Fruit fly (Drosophila melanogaster) whole organism, embryonic: Measurements from ENCODE around the gene CG31928.
A peak's percentile ranks its signal among the peaks of the same experiment; 100 is the strongest.

ENCODE experiments used
- CG10366 ChIP-seq: fragments of 200-800 bp; sonication (Bioruptor generic); IDR thresholded peaks from 2 replicates; pipeline ENCODE4 v1.3.6; 2022; ENCODE audit warnings: missing biosample characterization, missing genetic modification characterization
- CG12942 ChIP-seq: fragments of 200-800 bp; sonication (Bioruptor generic); optimal IDR thresholded peaks from 3 replicates; lab custom pipeline; 2016; ENCODE audit warnings: missing biosample characterization, missing genetic modification characterization
- CG13894 ChIP-seq: fragments of 200-800 bp; sonication (Bioruptor generic); optimal IDR thresholded peaks from 3 replicates; lab custom pipeline; 2018; ENCODE audit warnings: missing biosample characterization, mild to moderate bottlenecking, missing genetic modification characterization, moderate library complexity
- CG1529 ChIP-seq: fragments of 200-800 bp; sonication (Bioruptor generic); optimal IDR thresholded peaks from 3 replicates; lab custom pipeline; 2018; ENCODE audit warnings: missing biosample characterization, missing genetic modification characterization
- CG15696 ChIP-seq: fragments of 200-800 bp; sonication (Bioruptor generic); optimal IDR thresholded peaks from 2 replicates; lab custom pipeline; 2019; ENCODE audit warnings: missing biosample characterization, mild to moderate bottlenecking, missing genetic modification characterization, moderate library complexity
- CG1832 ChIP-seq: fragments of 200-800 bp; sonication (Bioruptor generic); optimal IDR thresholded peaks from 2 replicates; lab custom pipeline; 2017; ENCODE audit warnings: missing biosample characterization, mild to moderate bottlenecking, missing genetic modification characterization, inconsistent platforms
- CG2120 ChIP-seq: fragments of 200-800 bp; sonication (Bioruptor generic); optimal IDR thresholded peaks from 3 replicates; lab custom pipeline; 2016; ENCODE audit warnings: missing biosample characterization, missing genetic modification characterization
- CG33213 ChIP-seq: fragments of 200-800 bp; sonication (Bioruptor generic); optimal IDR thresholded peaks from 3 replicates; lab custom pipeline; 2016; ENCODE audit warnings: missing biosample characterization, missing genetic modification characterization
- CG6813 ChIP-seq: fragments of 200-800 bp; sonication (Bioruptor generic); optimal IDR thresholded peaks from 2 replicates; lab custom pipeline; 2017; ENCODE audit warnings: missing biosample characterization, missing genetic modification characterization, mild to moderate bottlenecking, moderate library complexity, missing genetic modification reagents
- CG8290 ChIP-seq, 3 experiments: fragments of 200-800 bp; sonication (Bioruptor generic); optimal IDR thresholded peaks; 2 replicates each; lab custom pipeline; 2016 to 2019; ENCODE audit warnings: missing biosample characterization in 3 of 3, missing genetic modification characterization in 3 of 3, mild to moderate bottlenecking in 2 of 3, moderate library complexity in 1 of 3
- CG9797 ChIP-seq: fragments of 200-800 bp; sonication (Bioruptor generic); optimal IDR thresholded peaks from 3 replicates; lab custom pipeline; 2018; ENCODE audit warnings: missing biosample characterization, mild to moderate bottlenecking, missing genetic modification characterization
- Dad ChIP-seq: fragments of 200-800 bp; sonication (Bioruptor generic); optimal IDR thresholded peaks from 3 replicates; lab custom pipeline; 2016; ENCODE audit warnings: missing biosample characterization, missing genetic modification characterization
- Ets65A ChIP-seq: fragments of 200-800 bp; sonication (Bioruptor generic); peaks from one replicate; lab custom pipeline; 2016; ENCODE audit warnings: missing biosample characterization, missing genetic modification characterization
- HLH3B ChIP-seq: fragments of 200-800 bp; sonication (Bioruptor generic); IDR thresholded peaks from 2 replicates; pipeline ENCODE4 v1.3.6; 2022; ENCODE audit warnings: missing biosample characterization, missing genetic modification characterization
- Hey ChIP-seq: fragments of 200-800 bp; sonication (Bioruptor generic); optimal IDR thresholded peaks from 3 replicates; lab custom pipeline; 2018; ENCODE audit warnings: missing biosample characterization, mild to moderate bottlenecking, missing genetic modification characterization
- Hmr ChIP-seq: fragments of 200-800 bp; sonication (Bioruptor generic); optimal IDR thresholded peaks from 3 replicates; lab custom pipeline; 2017; ENCODE audit warnings: mild to moderate bottlenecking, missing biosample characterization, missing genetic modification reagents, missing genetic modification characterization
- Kr ChIP-seq: fragments of 200-800 bp; sonication (Bioruptor generic); optimal IDR thresholded peaks from 2 replicates; lab custom pipeline; 2017; ENCODE audit warnings: missing biosample characterization, mild to moderate bottlenecking, missing genetic modification characterization
- Mrtf ChIP-seq: fragments of 200-800 bp; sonication (Bioruptor generic); IDR thresholded peaks from 3 replicates; pipeline ENCODE4 v1.3.6; 2022; ENCODE audit warnings: missing biosample characterization, missing genetic modification characterization
- Neu2 ChIP-seq: fragments of 200-800 bp; sonication (Bioruptor generic); optimal IDR thresholded peaks from 3 replicates; lab custom pipeline; 2016; ENCODE audit warnings: missing biosample characterization, missing genetic modification characterization, borderline replicate concordance
- Nf-YC ChIP-seq: fragments of 200-800 bp; optimal IDR thresholded peaks from 3 replicates; lab custom pipeline; 2019; ENCODE audit warnings: missing biosample characterization, mild to moderate bottlenecking, missing genetic modification characterization, moderate library complexity
- Sin3A ChIP-seq: fragments of >200 bp; optimal IDR thresholded peaks from 2 replicates; lab custom pipeline; 2018
- ac ChIP-seq: fragments of 200-800 bp; sonication (Bioruptor generic); optimal IDR thresholded peaks from 3 replicates; lab custom pipeline; 2017; ENCODE audit warnings: missing biosample characterization, mild to moderate bottlenecking, missing genetic modification characterization
- aop ChIP-seq: fragments of 200-800 bp; sonication (Bioruptor generic); IDR thresholded peaks from 2 replicates; pipeline ENCODE4 v1.3.6; 2022; ENCODE audit warnings: missing biosample characterization, missing genetic modification characterization
- ase ChIP-seq: fragments of 200-800 bp; sonication (Bioruptor generic); IDR thresholded peaks from 3 replicates; pipeline ENCODE4 v1.3.6; 2022; ENCODE audit warnings: missing biosample characterization, missing genetic modification characterization
- cg ChIP-seq: fragments of 200-800 bp; sonication (Bioruptor generic); optimal IDR thresholded peaks from 3 replicates; lab custom pipeline; 2019; ENCODE audit warnings: missing biosample characterization, mild to moderate bottlenecking, missing genetic modification characterization, moderate library complexity
- chinmo ChIP-seq: fragments of 200-800 bp; sonication (Bioruptor generic); IDR thresholded peaks from 4 replicates; pipeline ENCODE4 v1.3.6; 2022; ENCODE audit warnings: missing biosample characterization, missing genetic modification characterization; ENCODE audit not compliant: partially characterized antibody
- chm ChIP-seq: fragments of 200-800 bp; sonication (Bioruptor generic); IDR thresholded peaks from 2 replicates; pipeline ENCODE4 v1.3.6; 2022; ENCODE audit warnings: missing biosample characterization, missing genetic modification characterization
- ci ChIP-seq: fragments of 200-800 bp; sonication (Bioruptor generic); IDR thresholded peaks from 3 replicates; pipeline ENCODE4 v1.3.6; 2022; ENCODE audit warnings: missing biosample characterization, missing genetic modification characterization
- gcm2 ChIP-seq: fragments of 200-800 bp; sonication (Bioruptor generic); optimal IDR thresholded peaks from 2 replicates; lab custom pipeline; 2016; ENCODE audit warnings: missing biosample characterization, missing genetic modification characterization
- gsb-n ChIP-seq: fragments of 200-800 bp; sonication (Bioruptor generic); optimal IDR thresholded peaks from 3 replicates; lab custom pipeline; 2018; ENCODE audit warnings: missing biosample characterization, mild to moderate bottlenecking, missing genetic modification characterization
- hb ChIP-seq: fragments of 200-800 bp; sonication (Bioruptor generic); IDR thresholded peaks from 3 replicates; pipeline ENCODE4 v1.3.6; 2022; ENCODE audit warnings: missing biosample characterization, missing genetic modification characterization; ENCODE audit not compliant: partially characterized antibody
- kni ChIP-seq: fragments of 200-800 bp; sonication (Bioruptor generic); optimal IDR thresholded peaks from 3 replicates; lab custom pipeline; 2017; ENCODE audit warnings: mild to moderate bottlenecking, missing biosample characterization, missing genetic modification reagents, missing genetic modification characterization
- lbe ChIP-seq: fragments of 200-800 bp; sonication (Bioruptor generic); optimal IDR thresholded peaks from 2 replicates; lab custom pipeline; 2016; ENCODE audit warnings: missing biosample characterization, mild to moderate bottlenecking, missing genetic modification characterization
- nmo ChIP-seq: fragments of 200-800 bp; sonication (Bioruptor generic); optimal IDR thresholded peaks from 2 replicates; lab custom pipeline; 2018; ENCODE audit warnings: missing biosample characterization, mild to moderate bottlenecking, missing genetic modification characterization, moderate library complexity
- otp ChIP-seq: fragments of 200-800 bp; sonication (Bioruptor generic); IDR thresholded peaks from 3 replicates; pipeline ENCODE4, ENCODE4 v1.3.6; 2022; ENCODE audit warnings: missing biosample characterization, missing genetic modification characterization
- salm ChIP-seq: fragments of 200-800 bp; sonication (Bioruptor generic); optimal IDR thresholded peaks from 2 replicates; lab custom pipeline; 2018; ENCODE audit warnings: missing biosample characterization, mild to moderate bottlenecking, missing genetic modification characterization
- sc ChIP-seq, 3 experiments: fragments of >200 bp in 2 of 3; fragments of 200-800 bp in 1 of 3; sonication (Bioruptor generic) in 1 of 3; optimal IDR thresholded peaks; 2 replicates in 2 of 3; 3 replicates in 1 of 3; lab custom pipeline; 2017; ENCODE audit warnings: mild to moderate bottlenecking in 1 of 3, missing biosample characterization in 1 of 3, missing genetic modification characterization in 1 of 3, missing genetic modification reagents in 1 of 3
- scrt ChIP-seq: fragments of 200-800 bp; sonication (Bioruptor generic); optimal IDR thresholded peaks from 2 replicates; lab custom pipeline; 2018; ENCODE audit warnings: missing biosample characterization, mild to moderate bottlenecking, missing genetic modification characterization, moderate library complexity
- sens ChIP-seq: fragments of 200-800 bp; sonication (Bioruptor generic); peaks from one replicate; lab custom pipeline; 2016; ENCODE audit warnings: missing biosample characterization, missing genetic modification characterization
- slbo ChIP-seq: fragments of 200-800 bp; sonication (Bioruptor generic); IDR thresholded peaks from 2 replicates; pipeline ENCODE4 v1.3.6; 2022; ENCODE audit warnings: missing biosample characterization, missing genetic modification characterization
- sqz ChIP-seq: fragments of 200-800 bp; sonication (Bioruptor generic); optimal IDR thresholded peaks from 3 replicates; lab custom pipeline; 2018; ENCODE audit warnings: missing biosample characterization, mild to moderate bottlenecking, missing genetic modification characterization
- sr ChIP-seq: fragments of 200-800 bp; sonication (Bioruptor generic); IDR thresholded peaks from 3 replicates; pipeline ENCODE4 v1.3.6; 2022; ENCODE audit warnings: missing biosample characterization, missing genetic modification characterization
- tll ChIP-seq, 2 experiments: fragments of 200-800 bp in 1 of 2; fragments of >200 bp in 1 of 2; sonication (Bioruptor generic) in 1 of 2; optimal IDR thresholded peaks; 2 replicates each; lab custom pipeline; 2017 to 2019; ENCODE audit warnings: missing biosample characterization in 2 of 2, missing genetic modification characterization in 2 of 2, mild to moderate bottlenecking in 1 of 2, moderate library complexity in 1 of 2
- trem ChIP-seq: fragments of 200-800 bp; optimal IDR thresholded peaks from 3 replicates; lab custom pipeline; 2019; ENCODE audit warnings: missing biosample characterization, mild to moderate bottlenecking, missing genetic modification characterization, moderate library complexity
- ttk ChIP-seq: fragments of 200-800 bp; sonication (Bioruptor generic); IDR thresholded peaks from 2 replicates; pipeline ENCODE4 v2.1.2; 2022; ENCODE audit warnings: missing biosample characterization, missing genetic modification characterization
- unpg ChIP-seq: fragments of 200-800 bp; sonication (Bioruptor generic); optimal IDR thresholded peaks from 3 replicates; lab custom pipeline; 2018; ENCODE audit warnings: missing biosample characterization, mild to moderate bottlenecking, missing genetic modification characterization, moderate library complexity
- zfh2 ChIP-seq: fragments of 200-800 bp; sonication (Bioruptor generic); optimal IDR thresholded peaks from 2 replicates; lab custom pipeline; 2016; ENCODE audit warnings: missing biosample characterization, missing genetic modification characterization

CG31928 gene

DNA sequence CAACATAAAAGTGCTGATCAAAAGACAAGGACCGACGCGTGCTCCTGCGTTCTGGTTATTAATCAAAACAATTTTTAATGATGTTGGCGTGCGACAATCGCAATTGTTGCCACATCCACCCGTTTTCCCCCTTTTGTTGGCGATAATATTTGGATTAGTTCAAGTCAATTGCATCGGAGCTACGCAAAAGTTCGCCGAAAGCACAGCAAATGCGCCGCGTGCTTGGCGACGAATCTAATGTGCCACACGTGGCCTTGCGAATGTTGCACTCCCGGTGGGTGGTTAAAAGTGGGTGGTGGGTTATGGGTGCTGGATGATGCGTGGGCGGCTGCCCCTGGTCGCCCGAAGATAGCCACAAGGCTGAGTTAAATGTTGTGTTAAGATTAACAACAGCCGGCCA lies 44.4 kb upstream of the CG31928 start:
- 0 out of 3 replicates have a peak, but pooled peaks have one; percentile 20 for TF ChIP-seq ci
- TF ChIP-seq sens (GFP tag; lab: Kevin White, UChicago), result peak; percentile 57
- TF ChIP-seq Sin3A (lab: Kevin White, UChicago), result no peak
- TF ChIP-seq ttk (GFP tag; lab: Robert Waterston, UW), result no peak
- TF ChIP-seq Hey (tag; lab: Kevin White, UChicago), result peak; percentile 94
- TF ChIP-seq sr (GFP tag; lab: Robert Waterston, UW), result 0 out of 3 replicates have a peak, but pooled peaks have one; percentile 12
- no peak for TF ChIP-seq Nf-YC (tag; lab: Kevin White, UChicago)
- TF ChIP-seq zfh2, result no peak

DNA sequence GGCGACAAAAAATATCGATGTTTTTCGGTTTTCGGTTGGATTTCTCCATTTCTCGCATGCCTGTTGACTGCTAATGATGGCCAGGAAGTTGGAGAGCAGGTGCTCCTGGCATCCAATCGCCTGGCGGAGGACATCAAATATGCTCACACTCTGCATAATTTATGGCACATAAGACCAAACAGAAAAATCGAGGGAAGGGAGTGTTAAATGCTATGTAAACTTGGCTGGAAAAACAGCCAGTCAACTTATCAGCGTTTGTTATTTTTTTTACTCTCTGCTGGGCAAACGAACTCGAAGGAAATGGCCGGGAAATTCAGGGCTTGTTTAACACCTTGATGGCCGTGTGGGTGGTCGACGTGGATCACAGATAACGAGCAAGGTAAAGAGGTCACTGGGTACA lies 43.9 kb upstream of the CG31928 start:
- TF ChIP-seq CG6813, result peak; percentile 49
- TF ChIP-seq sc (optimal IDR thresholded peaks at IDR 0.05; lab: Kevin White, UChicago), result no peak
- TF ChIP-seq sc (GFP tag; optimal IDR thresholded peaks at IDR 0.05; lab: Kevin White, UChicago), result peak; percentile 8
- TF ChIP-seq CG2120, result no peak
- TF ChIP-seq cg, result no peak
- TF ChIP-seq sqz (GFP tag; lab: Kevin White, UChicago), result peak; percentile 26
- no peak for TF ChIP-seq Mrtf (GFP tag; lab: Robert Waterston, UW)
- TF ChIP-seq trem (tag; lab: Kevin White, UChicago), result no peak
- no peak for TF ChIP-seq CG33213 (GFP tag; lab: Kevin White, UChicago)
- peak; percentile 29 for TF ChIP-seq kni (GFP tag; lab: Kevin White, UChicago)
- peak; percentile 5 for TF ChIP-seq salm (tag; lab: Kevin White, UChicago)
- peak; percentile 29; the same call in 1 of the 3 replicates for TF ChIP-seq otp
- no peak for TF ChIP-seq unpg (GFP tag; lab: Kevin White, UChicago)
- TF ChIP-seq lbe (GFP tag; lab: Kevin White, UChicago), result no peak
- TF ChIP-seq Kr (GFP tag; lab: Kevin White, UChicago), result peak; percentile 54
- no peak for TF ChIP-seq CG12942
- TF ChIP-seq nmo (GFP tag; lab: Kevin White, UChicago), result no peak
- no peak for TF ChIP-seq aop (GFP tag; lab: Robert Waterston, UW)
- peak; percentile 67 for TF ChIP-seq ac (GFP tag; lab: Kevin White, UChicago)
- TF ChIP-seq Hmr (GFP tag; lab: Kevin White, UChicago), result no peak
- TF ChIP-seq tll (GFP tag; optimal IDR thresholded peaks at IDR 0.05; lab: Kevin White, UChicago), result peak in 1 of 2 experiments; percentile 90
- no peak for TF ChIP-seq CG10366 (GFP tag; lab: Robert Waterston, UW)
- peak; percentile 18 for TF ChIP-seq gsb-n (tag; lab: Kevin White, UChicago)
- 0 out of 3 replicates have a peak, but pooled peaks have one; percentile 1 for TF ChIP-seq ci
- TF ChIP-seq Dad (GFP tag; lab: Kevin White, UChicago), result no peak
- TF ChIP-seq gcm2 (GFP tag; lab: Kevin White, UChicago), result no peak
- no peak for TF ChIP-seq CG9797
- TF ChIP-seq chinmo (GFP tag; lab: Robert Waterston, UW), result no peak
- TF ChIP-seq CG1832, result no peak
- peak; percentile 51 for TF ChIP-seq CG15696 (tag; lab: Kevin White, UChicago)
- TF ChIP-seq slbo (GFP tag; lab: Robert Waterston, UW), result no peak
- TF ChIP-seq CG1529, result no peak
- TF ChIP-seq HLH3B, result no peak
- no peak for TF ChIP-seq hb (GFP tag; lab: Robert Waterston, UW)
- TF ChIP-seq ase, result no peak
- no peak for TF ChIP-seq CG13894 (tag; lab: Kevin White, UChicago)
- TF ChIP-seq scrt (GFP tag; lab: Kevin White, UChicago), result no peak
- no peak for TF ChIP-seq Ets65A
- no peak for TF ChIP-seq CG8290 (GFP tag; optimal IDR thresholded peaks at IDR 0.05; lab: Kevin White, UChicago)
- TF ChIP-seq CG8290 (tag; optimal IDR thresholded peaks at IDR 0.05; lab: Kevin White, UChicago), result no peak
- TF ChIP-seq Neu2 (GFP tag; lab: Kevin White, UChicago), result no peak
- TF ChIP-seq chm (GFP tag; lab: Robert Waterston, UW), result peak; percentile 47; the same call in 1 of the 2 replicates
